Fruit fly (Drosophila melanogaster) whole organism, embryonic: ENCODE results near the gene CG33181.

Source experiments
- BEAF-32 ChIP-seq: fragments of 200-800 bp; sonication (Bioruptor generic); optimal IDR thresholded peaks from 3 replicates; lab custom pipeline; 2017; ENCODE audit warnings: missing biosample characterization, missing genetic modification characterization, mild to moderate bottlenecking, moderate library complexity, missing genetic modification reagents
- Bdp1 ChIP-seq: fragments of 200-800 bp; sonication (Bioruptor generic); optimal IDR thresholded peaks from 3 replicates; lab custom pipeline; 2016; ENCODE audit warnings: missing biosample characterization, missing genetic modification characterization
- CG10366 ChIP-seq: fragments of 200-800 bp; sonication (Bioruptor generic); IDR thresholded peaks from 2 replicates; pipeline ENCODE4 v1.3.6; 2022; ENCODE audit warnings: missing biosample characterization, missing genetic modification characterization
- CG12104 ChIP-seq: fragments of 200-800 bp; sonication (Bioruptor generic); optimal IDR thresholded peaks from 3 replicates; lab custom pipeline; 2016; ENCODE audit warnings: missing biosample characterization, missing genetic modification characterization
- Nf-YC ChIP-seq: fragments of 200-800 bp; optimal IDR thresholded peaks from 3 replicates; lab custom pipeline; 2019; ENCODE audit warnings: missing biosample characterization, mild to moderate bottlenecking, missing genetic modification characterization, moderate library complexity
- fru ChIP-seq: fragments of >200 bp; optimal IDR thresholded peaks from 2 replicates; lab custom pipeline; 2017
- tap ChIP-seq: fragments of 200-800 bp; optimal IDR thresholded peaks from 3 replicates; lab custom pipeline; 2019; ENCODE audit warnings: missing biosample characterization, mild to moderate bottlenecking, missing genetic modification characterization, moderate library complexity
- zf30C ChIP-seq: fragments of 200-800 bp; sonication (Bioruptor generic); optimal IDR thresholded peaks from 3 replicates; lab custom pipeline; 2018; ENCODE audit warnings: missing biosample characterization, mild to moderate bottlenecking, missing genetic modification characterization

DNA sequence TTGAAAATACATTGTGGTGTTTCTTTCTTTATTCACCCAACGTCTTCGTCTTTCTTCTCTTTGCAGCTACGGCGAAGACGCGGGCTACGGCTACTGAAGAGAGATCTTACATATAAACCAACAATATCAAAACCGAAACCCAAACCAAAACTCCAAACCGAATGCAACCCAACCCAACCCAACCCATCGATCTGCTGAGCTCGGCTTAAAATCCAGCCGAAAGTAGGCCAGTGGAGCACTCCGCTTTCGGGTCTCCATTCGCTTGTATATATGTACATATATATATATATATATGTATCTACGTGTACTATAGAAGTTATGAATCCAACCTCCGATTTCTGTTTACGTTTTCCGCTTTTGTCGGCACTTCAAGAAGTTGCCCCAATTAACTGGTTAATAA, 13.5 kb upstream of the CG33181 start:
- TF ChIP-seq tap = no peak
- TF ChIP-seq Nf-YC (tag; lab: Kevin White, UChicago) = no peak
- TF ChIP-seq CG10366 (GFP tag; lab: Robert Waterston, UW) = no peak
- TF ChIP-seq fru (lab: Kevin White, UChicago) = no peak
- no peak for TF ChIP-seq CG12104 (GFP tag; lab: Kevin White, UChicago)
- no peak for TF ChIP-seq zf30C
- TF ChIP-seq BEAF-32 (GFP tag; lab: Kevin White, UChicago) = no peak
- no peak for TF ChIP-seq Bdp1 (GFP tag; lab: Kevin White, UChicago)
